Fruit fly (Drosophila melanogaster): ENCODE measurements around the gene Cyp4g1.

DNA sequence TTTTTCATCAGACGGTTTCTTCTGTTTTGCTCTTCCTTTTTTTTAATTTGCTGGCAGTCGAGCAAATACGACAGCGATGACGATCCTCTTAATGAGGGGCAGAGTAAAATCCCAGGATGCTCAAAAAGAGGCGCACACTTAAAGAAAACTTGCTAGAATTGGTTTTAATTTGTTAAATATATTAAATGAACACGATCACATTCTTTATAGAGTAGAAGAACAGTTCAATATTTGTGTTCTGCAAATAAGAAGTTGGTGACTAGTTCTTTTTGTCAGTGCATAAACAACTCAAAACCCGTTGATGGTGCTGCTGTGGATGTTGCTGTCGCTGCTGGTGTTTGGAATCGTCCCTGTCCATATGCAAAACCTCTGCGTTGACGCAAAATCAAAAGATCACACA, 20.9 kb downstream of the Cyp4g1 start:
- TF ChIP-seq usp (GFP tag; optimal IDR thresholded peaks at IDR 0.05) (no peak), psq (optimal IDR thresholded peaks at IDR 0.05) (no peak), CG8478 (optimal IDR thresholded peaks at IDR 0.05) (no peak), EcR (GFP tag; optimal IDR thresholded peaks at IDR 0.05) (no peak), pan (optimal IDR thresholded peaks at IDR 0.05) (no peak), Dll (optimal IDR thresholded peaks at IDR 0.05) (no peak)

Data from whole organism.